Comparison of ENCODE assay signal across 2 worm cellular contexts in genomic region chrIV:3046889-3047288, ce11.
TF ChIP-seq lines count a peak whose summit lies in the region.

No protein-coding gene starts in this region.

TF ChIP-seq in whole organism, L4 larva, 104 proteins besides CTCF, POLR2A, EP300 and RAD21:
- TF ChIP-seq aly-2 (tag; optimal IDR thresholded peaks at IDR 0.05; lab: Kevin White, UChicago) = no peak
- peak; percentile 72 for TF ChIP-seq set-16 (GFP tag; IDR thresholded peaks at IDR 0.05; lab: Robert Waterston, UW)

TF ChIP-seq in whole organism, young adult, 124 proteins besides CTCF, POLR2A, EP300 and RAD21:
- TF ChIP-seq lag-1 (GFP tag; IDR thresholded peaks at IDR 0.05; lab: Robert Waterston, UW) (no peak), dpff-1 (tag; optimal IDR thresholded peaks at IDR 0.05; lab: Kevin White, UChicago) (no peak), somi-1 (GFP tag; optimal IDR thresholded peaks at IDR 0.05; lab: Kevin White, UChicago) (no peak), madf-8 (GFP tag; conservative IDR thresholded peaks at IDR 0.05; lab: Robert Waterston, UW) (no peak), pbrm-1 (GFP tag; IDR thresholded peaks at IDR 0.05; lab: Robert Waterston, UW) (no peak), unc-130 (GFP tag; optimal IDR thresholded peaks at IDR 0.05; lab: Kevin White, UChicago) (no peak), repo-1 (tag; optimal IDR thresholded peaks at IDR 0.05; lab: Kevin White, UChicago) (peak; percentile 20), zfh-2 (GFP tag; conservative IDR thresholded peaks at IDR 0.05; lab: Robert Waterston, UW) (peak; percentile 56), attf-3 (GFP tag; conservative IDR thresholded peaks at IDR 0.05; lab: Robert Waterston, UW) (no peak), rcor-1 (GFP tag; IDR thresholded peaks at IDR 0.05; lab: Robert Waterston, UW) (no peak)
